Fruit fly (Drosophila melanogaster): ENCODE measurements around the gene Dhrs4.

Dhrs4 gene

dm6 chr3L:5154917-5155613, 13.6 kb upstream of the Dhrs4 start (continued):
- TF ChIP-seq CG1792 (GFP tag; optimal IDR thresholded peaks at IDR 0.05) (peak; percentile 35), hkb (optimal IDR thresholded peaks at IDR 0.05) (no peak), hkb (GFP tag; IDR thresholded peaks at IDR 0.05) (peak; percentile 90)

DNA sequence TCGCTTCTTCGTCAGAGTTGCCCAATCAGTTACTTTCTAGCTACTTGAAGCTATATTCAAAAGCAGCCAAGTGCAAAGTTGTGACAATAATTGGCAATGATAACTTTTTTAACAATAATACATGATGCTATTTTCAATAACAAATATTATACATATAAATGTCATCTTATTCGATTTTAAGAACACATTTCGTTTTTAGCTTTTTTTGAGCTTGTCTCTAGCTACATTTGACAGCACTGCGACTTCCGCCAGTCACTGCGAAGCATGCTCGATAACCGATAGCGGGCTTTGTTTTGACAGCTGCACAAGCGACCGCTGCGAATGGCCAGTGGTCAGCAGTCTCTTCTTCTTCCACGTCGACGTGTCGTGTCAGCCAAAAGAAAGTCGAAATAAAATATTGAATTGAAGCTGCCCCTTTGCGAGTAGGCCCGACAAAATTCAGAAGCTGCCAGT, 10.9 kb upstream of the Dhrs4 start, which contains the start of the genes Gen and Srp54k:
Gene Gen, minus strand, starts transcription at position 23 of the 453 bp plus-strand sequence.
Gene Srp54k, plus strand, starts transcription at position 325 of the 453 bp plus-strand sequence.
- TF ChIP-seq ems (GFP tag; optimal IDR thresholded peaks at IDR 0.05): peak; percentile 24
- TF ChIP-seq vvl (GFP tag; IDR thresholded peaks at IDR 0.05): peak; percentile 31; the same call in 1 of the 2 replicates
- peak; percentile 24; the same call in 1 of the 2 replicates for TF ChIP-seq Rx (GFP tag; IDR thresholded peaks at IDR 0.05)
- TF ChIP-seq CG12391 (tag; optimal IDR thresholded peaks at IDR 0.05): peak; percentile 70
- no peak for TF ChIP-seq pb (GFP tag; optimal IDR thresholded peaks at IDR 0.05)
- no peak for TF ChIP-seq emc (GFP tag; optimal IDR thresholded peaks at IDR 0.05)
- no peak for TF ChIP-seq CG18262 (tag; optimal IDR thresholded peaks at IDR 0.05)
- peak; percentile 6 for TF ChIP-seq Fer3 (tag; optimal IDR thresholded peaks at IDR 0.05)
- TF ChIP-seq Scr (GFP tag; IDR thresholded peaks at IDR 0.05; ENCODE audit: partially characterized antibody): peak; percentile 37
- TF ChIP-seq Hey (tag; optimal IDR thresholded peaks at IDR 0.05): no peak
- TF ChIP-seq Vsx1 (GFP tag; optimal IDR thresholded peaks at IDR 0.05): no peak
- no peak for TF ChIP-seq CG2875 (GFP tag; optimal IDR thresholded peaks at IDR 0.05)
- peak; percentile 66 for TF ChIP-seq CHES-1-like (GFP tag; optimal IDR thresholded peaks at IDR 0.05)
- TF ChIP-seq grau (tag; optimal IDR thresholded peaks at IDR 0.05): no peak
- TF ChIP-seq da (GFP tag; optimal IDR thresholded peaks at IDR 0.05): peak; percentile 77
- peak; percentile 65 for TF ChIP-seq Xrp1 (GFP tag; IDR thresholded peaks at IDR 0.05)
- TF ChIP-seq CG15011 (GFP tag; optimal IDR thresholded peaks at IDR 0.05): no peak
- TF ChIP-seq CG14050 (GFP tag; IDR thresholded peaks at IDR 0.05): no peak
- peak; percentile 32; the same call in 1 of the 2 replicates for TF ChIP-seq HLH3B (GFP tag; IDR thresholded peaks at IDR 0.05)
- TF ChIP-seq CG12219 (GFP tag; optimal IDR thresholded peaks at IDR 0.05): no peak
- peak; percentile 21 for TF ChIP-seq az2 (GFP tag; optimal IDR thresholded peaks at IDR 0.05)
- TF ChIP-seq Opbp (GFP tag; IDR thresholded peaks at IDR 0.05; ENCODE audit: partially characterized antibody): peak; percentile 62
- no peak for TF ChIP-seq jumu (GFP tag; optimal IDR thresholded peaks at IDR 0.05)
- no peak for TF ChIP-seq CG12299 (tag; optimal IDR thresholded peaks at IDR 0.05)
- TF ChIP-seq tap (tag; optimal IDR thresholded peaks at IDR 0.05): no peak
- no peak for TF ChIP-seq CG8388 (GFP tag; optimal IDR thresholded peaks at IDR 0.05)
- TF ChIP-seq CG9932 (GFP tag; IDR thresholded peaks at IDR 0.05): peak; percentile 60
- TF ChIP-seq CG5953 (GFP tag; IDR thresholded peaks at IDR 0.05): no peak
- peak in 1 of 3 experiments; percentile 34 for TF ChIP-seq lola (GFP tag; optimal IDR thresholded peaks at IDR 0.05)
- no peak for TF ChIP-seq CG13123 (GFP tag; optimal IDR thresholded peaks at IDR 0.05)
- TF ChIP-seq nmo (GFP tag; optimal IDR thresholded peaks at IDR 0.05): peak; percentile 74
- TF ChIP-seq CG6689 (GFP tag; IDR thresholded peaks at IDR 0.05): peak; percentile 59
- TF ChIP-seq Dip3 (GFP tag; optimal IDR thresholded peaks at IDR 0.05): peak; percentile 25
- TF ChIP-seq CG11398 (GFP tag; optimal IDR thresholded peaks at IDR 0.05): no peak
- TF ChIP-seq CG12769 (tag; optimal IDR thresholded peaks at IDR 0.05): no peak
- no peak for TF ChIP-seq repo (GFP tag; optimal IDR thresholded peaks at IDR 0.05)
- peak; percentile 81 for TF ChIP-seq E2f2 (GFP tag; IDR thresholded peaks at IDR 0.05)
- TF ChIP-seq sna (GFP tag; IDR thresholded peaks at IDR 0.05; ENCODE audit: partially characterized antibody): no peak
- TF ChIP-seq Tbp (GFP tag; optimal IDR thresholded peaks at IDR 0.05): no peak
- TF ChIP-seq Adf1 (GFP tag; IDR thresholded peaks at IDR 0.05): no peak
- peak; percentile 38; the same call in 2 of the 3 replicates for TF ChIP-seq croc (GFP tag; conservative IDR thresholded peaks at IDR 0.05)
- TF ChIP-seq CG34376 (GFP tag; optimal IDR thresholded peaks at IDR 0.05): no peak
- TF ChIP-seq sob (GFP tag; IDR thresholded peaks at IDR 0.05): peak; percentile 63
- TF ChIP-seq bbx (GFP tag; IDR thresholded peaks at IDR 0.05; ENCODE audit: partially characterized antibody): no peak
- no peak for TF ChIP-seq CG10267 (tag; optimal IDR thresholded peaks at IDR 0.05)
- TF ChIP-seq yki (optimal IDR thresholded peaks at IDR 0.05): peak; percentile 57
